Fruit fly (Drosophila melanogaster) whole organism, embryonic: Measurements from ENCODE around the gene CG14440.
A peak's percentile ranks its signal among the peaks of the same experiment; 100 is the strongest.

Experiments used
- Abd-B ChIP-seq: fragments of 200-800 bp; sonication (Bioruptor generic); optimal IDR thresholded peaks from 2 replicates; lab custom pipeline; 2018; ENCODE audit warnings: missing biosample characterization, mild to moderate bottlenecking, missing genetic modification characterization, moderate library complexity
- CG11085 ChIP-seq: fragments of 200-800 bp; sonication (Bioruptor generic); IDR thresholded peaks from 2 replicates; pipeline ENCODE4 v1.3.6; 2022; ENCODE audit warnings: missing biosample characterization, missing genetic modification characterization
- CG12104 ChIP-seq: fragments of 200-800 bp; sonication (Bioruptor generic); optimal IDR thresholded peaks from 3 replicates; lab custom pipeline; 2016; ENCODE audit warnings: missing biosample characterization, missing genetic modification characterization
- CG12236 ChIP-seq: fragments of 200-800 bp; sonication (Bioruptor generic); optimal IDR thresholded peaks from 2 replicates; lab custom pipeline; 2016; ENCODE audit warnings: missing biosample characterization, missing genetic modification characterization
- CG1233 ChIP-seq: fragments of 200-800 bp; sonication (Bioruptor generic); optimal IDR thresholded peaks from 4 replicates; lab custom pipeline; 2018; ENCODE audit warnings: missing biosample characterization, mild to moderate bottlenecking, missing genetic modification characterization
- CG12942 ChIP-seq: fragments of 200-800 bp; sonication (Bioruptor generic); optimal IDR thresholded peaks from 3 replicates; lab custom pipeline; 2016; ENCODE audit warnings: missing biosample characterization, missing genetic modification characterization
- CG13287 ChIP-seq: fragments of 200-800 bp; sonication (Bioruptor generic); IDR thresholded peaks from 2 replicates; pipeline ENCODE4 v1.3.6; 2022; ENCODE audit warnings: missing biosample characterization, missing genetic modification characterization; ENCODE audit not compliant: partially characterized antibody
- CG14710 ChIP-seq: fragments of 200-800 bp; sonication (Bioruptor generic); optimal IDR thresholded peaks from 3 replicates; lab custom pipeline; 2019; ENCODE audit warnings: missing biosample characterization, mild to moderate bottlenecking, missing genetic modification characterization, moderate library complexity
- CG1647 ChIP-seq: fragments of 200-800 bp; sonication (Bioruptor generic); optimal IDR thresholded peaks from 3 replicates; lab custom pipeline; 2016; ENCODE audit warnings: missing biosample characterization, missing genetic modification characterization
- CG16815 ChIP-seq: fragments of 200-800 bp; sonication (Bioruptor generic); optimal IDR thresholded peaks from 3 replicates; lab custom pipeline; 2017; ENCODE audit warnings: missing biosample characterization, mild to moderate bottlenecking, missing genetic modification characterization
- CG17802 ChIP-seq: fragments of 200-800 bp; sonication (Bioruptor generic); optimal IDR thresholded peaks from 2 replicates; lab custom pipeline; 2018; ENCODE audit warnings: missing biosample characterization, mild to moderate bottlenecking, missing genetic modification characterization, moderate library complexity
- CG2875 ChIP-seq: fragments of 200-800 bp; sonication (Bioruptor generic); optimal IDR thresholded peaks from 2 replicates; lab custom pipeline; 2017; ENCODE audit warnings: missing biosample characterization, mild to moderate bottlenecking, missing genetic modification characterization, missing genetic modification reagents
- CG3065 ChIP-seq: fragments of 200-800 bp; sonication (Bioruptor generic); optimal IDR thresholded peaks from 2 replicates; lab custom pipeline; 2016; ENCODE audit warnings: missing biosample characterization, missing genetic modification characterization
- CG32767 ChIP-seq: fragments of 200-800 bp; sonication (Bioruptor generic); IDR thresholded peaks from 2 replicates; pipeline ENCODE4 v1.3.6; 2022; ENCODE audit warnings: missing biosample characterization, missing genetic modification characterization
- CG3995 ChIP-seq: fragments of 200-800 bp; sonication (Bioruptor generic); optimal IDR thresholded peaks from 3 replicates; lab custom pipeline; 2016; ENCODE audit warnings: missing biosample characterization, missing genetic modification characterization
- CG4328 ChIP-seq: fragments of 200-800 bp; sonication (Bioruptor generic); optimal IDR thresholded peaks from 3 replicates; lab custom pipeline; 2017; ENCODE audit warnings: missing biosample characterization, missing genetic modification reagents, missing genetic modification characterization
- CG4360 ChIP-seq: fragments of 200-800 bp; sonication (Bioruptor generic); IDR thresholded peaks from 2 replicates; pipeline ENCODE4 v1.3.6; 2022; ENCODE audit warnings: missing biosample characterization, missing genetic modification characterization
- CG4617 ChIP-seq: fragments of 200-800 bp; sonication (Bioruptor generic); optimal IDR thresholded peaks from 3 replicates; lab custom pipeline; 2016; ENCODE audit warnings: missing biosample characterization, missing genetic modification characterization, borderline replicate concordance
- CG4707 ChIP-seq: fragments of 200-800 bp; sonication (Bioruptor generic); optimal IDR thresholded peaks from 2 replicates; lab custom pipeline; 2018; ENCODE audit warnings: missing biosample characterization, mild to moderate bottlenecking, missing genetic modification characterization, moderate library complexity
- CG5953 ChIP-seq: fragments of 200-800 bp; sonication (Bioruptor generic); IDR thresholded peaks from 2 replicates; pipeline ENCODE4 v1.3.6; 2022; ENCODE audit warnings: missing biosample characterization, missing genetic modification characterization
- CG6813 ChIP-seq: fragments of 200-800 bp; sonication (Bioruptor generic); optimal IDR thresholded peaks from 2 replicates; lab custom pipeline; 2017; ENCODE audit warnings: missing biosample characterization, missing genetic modification characterization, mild to moderate bottlenecking, moderate library complexity, missing genetic modification reagents
- CG7745 ChIP-seq: fragments of 200-800 bp; sonication (Bioruptor generic); optimal IDR thresholded peaks from 2 replicates; lab custom pipeline; 2018; ENCODE audit warnings: missing biosample characterization, mild to moderate bottlenecking, missing genetic modification characterization, moderate library complexity
- CG7963 ChIP-seq: fragments of 200-800 bp; sonication (Bioruptor generic); IDR thresholded peaks from 3 replicates; pipeline ENCODE4 v1.3.6; 2022; ENCODE audit warnings: missing biosample characterization, missing genetic modification characterization; ENCODE audit not compliant: partially characterized antibody
- CG8281 ChIP-seq: fragments of 200-800 bp; sonication (Bioruptor generic); optimal IDR thresholded peaks from 2 replicates; lab custom pipeline; 2018; ENCODE audit warnings: missing biosample characterization, mild to moderate bottlenecking, missing genetic modification characterization, moderate library complexity
- CG8944 ChIP-seq: fragments of 200-800 bp; sonication (Bioruptor generic); optimal IDR thresholded peaks from 3 replicates; lab custom pipeline; 2016; ENCODE audit warnings: missing biosample characterization, missing genetic modification characterization
- CG9215 ChIP-seq: fragments of 200-800 bp; sonication (Bioruptor generic); IDR thresholded peaks from 2 replicates; pipeline ENCODE4 v1.3.6; 2022; ENCODE audit warnings: missing biosample characterization, missing genetic modification characterization
- CTCF ChIP-seq: fragments of 200-800 bp; sonication (Bioruptor generic); optimal IDR thresholded peaks from 2 replicates; lab custom pipeline; 2017; ENCODE audit warnings: missing biosample characterization, mild to moderate bottlenecking, missing genetic modification characterization, moderate library complexity
- Doc3 ChIP-seq: fragments of 200-800 bp; sonication (Bioruptor generic); IDR thresholded peaks from 3 replicates; pipeline ENCODE4 v1.3.6; 2022; ENCODE audit warnings: missing biosample characterization, missing genetic modification characterization; ENCODE audit not compliant: partially characterized antibody
- Elba2 ChIP-seq: fragments of 200-800 bp; sonication (Bioruptor generic); optimal IDR thresholded peaks from 3 replicates; lab custom pipeline; 2016; ENCODE audit warnings: missing biosample characterization, missing genetic modification characterization
- HLH4C ChIP-seq: fragments of 200-800 bp; sonication (Bioruptor generic); IDR thresholded peaks from 3 replicates; pipeline ENCODE4 v1.3.6; 2022; ENCODE audit warnings: missing biosample characterization, missing genetic modification characterization; ENCODE audit not compliant: partially characterized antibody
- Hmx ChIP-seq: fragments of 200-800 bp; sonication (Bioruptor generic); optimal IDR thresholded peaks from 2 replicates; lab custom pipeline; 2016; ENCODE audit warnings: missing biosample characterization, missing genetic modification characterization
- Lim3 ChIP-seq: fragments of 200-800 bp; sonication (Bioruptor generic); IDR thresholded peaks from 2 replicates; pipeline ENCODE4 v1.3.6; 2022; ENCODE audit warnings: missing biosample characterization, missing genetic modification characterization
- NfI ChIP-seq: fragments of 200-800 bp; sonication (Bioruptor generic); optimal IDR thresholded peaks from 3 replicates; lab custom pipeline; 2018; ENCODE audit warnings: missing biosample characterization, mild to moderate bottlenecking, missing genetic modification characterization, moderate library complexity
- Six4 ChIP-seq: fragments of 200-800 bp; sonication (Bioruptor generic); optimal IDR thresholded peaks from 2 replicates; lab custom pipeline; 2016; ENCODE audit warnings: missing biosample characterization, missing genetic modification characterization
- Sry-δ ChIP-seq: fragments of 200-800 bp; sonication (Bioruptor generic); optimal IDR thresholded peaks from 2 replicates; lab custom pipeline; 2016; ENCODE audit warnings: missing biosample characterization, missing genetic modification characterization
- Stat92E ChIP-seq, 3 experiments: fragments of >200 bp in 2 of 3; fragments of 200-800 bp in 1 of 3; sonication (Bioruptor generic) in 1 of 3; optimal IDR thresholded peaks; 2 replicates each; lab custom pipeline; 2017 to 2019; ENCODE audit warnings: missing biosample characterization in 3 of 3, missing genetic modification characterization in 3 of 3, mild to moderate bottlenecking in 1 of 3, moderate library complexity in 1 of 3
- TFAM ChIP-seq: fragments of 200-800 bp; sonication (Bioruptor generic); optimal IDR thresholded peaks from 2 replicates; lab custom pipeline; 2017; ENCODE audit warnings: missing biosample characterization, missing genetic modification characterization, inconsistent platforms
- croc ChIP-seq: fragments of 200-800 bp; sonication (Bioruptor generic); conservative IDR thresholded peaks from 3 replicates; pipeline ENCODE4 v1.3.6; 2022; ENCODE audit warnings: missing biosample characterization, missing genetic modification characterization
- dimm ChIP-seq: fragments of 200-800 bp; sonication (Bioruptor generic); IDR thresholded peaks from 2 replicates; pipeline ENCODE4 v1.3.6; 2022; ENCODE audit warnings: missing biosample characterization, missing genetic modification characterization
- disco-r ChIP-seq: fragments of 200-800 bp; sonication (Bioruptor generic); optimal IDR thresholded peaks from 2 replicates; lab custom pipeline; 2016; ENCODE audit warnings: missing biosample characterization, missing genetic modification characterization
- gem ChIP-seq: fragments of 200-800 bp; sonication (Bioruptor generic); optimal IDR thresholded peaks from 2 replicates; lab custom pipeline; 2019; ENCODE audit warnings: missing biosample characterization, mild to moderate bottlenecking, missing genetic modification characterization, moderate library complexity
- jigr1 ChIP-seq: fragments of 200-800 bp; sonication (Bioruptor generic); IDR thresholded peaks from 3 replicates; pipeline ENCODE4 v1.3.6; 2022; ENCODE audit warnings: missing biosample characterization, missing genetic modification characterization
- maf-S ChIP-seq: fragments of 200-800 bp; sonication (Bioruptor generic); optimal IDR thresholded peaks from 2 replicates; lab custom pipeline; 2016; ENCODE audit warnings: missing biosample characterization, missing genetic modification characterization
- nerfin-1 ChIP-seq: fragments of 200-800 bp; sonication (Bioruptor generic); optimal IDR thresholded peaks from 3 replicates; lab custom pipeline; 2019; ENCODE audit warnings: missing biosample characterization, mild to moderate bottlenecking, missing genetic modification characterization, moderate library complexity
- odd ChIP-seq: fragments of 200-800 bp; sonication (Bioruptor generic); optimal IDR thresholded peaks from 2 replicates; lab custom pipeline; 2017; ENCODE audit warnings: missing biosample characterization, mild to moderate bottlenecking, missing genetic modification characterization
- prd ChIP-seq, 3 experiments: fragments of >200 bp in 2 of 3; fragments of 200-800 bp in 1 of 3; sonication (Bioruptor generic) in 1 of 3; optimal IDR thresholded peaks in 2 of 3; IDR thresholded peaks in 1 of 3; 2 replicates in 2 of 3; 3 replicates in 1 of 3; pipeline versions ENCODE4 v1.3.6 to Lab custom; 2017 to 2022; ENCODE audit warnings: missing biosample characterization in 1 of 3, missing genetic modification characterization in 1 of 3
- row ChIP-seq: fragments of 200-800 bp; sonication (Bioruptor generic); IDR thresholded peaks from 3 replicates; pipeline ENCODE4 v1.3.6; 2022; ENCODE audit warnings: missing biosample characterization, missing genetic modification characterization
- seq ChIP-seq: fragments of 200-800 bp; sonication (Bioruptor generic); IDR thresholded peaks from 2 replicates; pipeline ENCODE4 v1.3.6; 2022; ENCODE audit warnings: missing biosample characterization, missing genetic modification characterization
- sim ChIP-seq: fragments of 200-800 bp; sonication (Bioruptor generic); IDR thresholded peaks from 2 replicates; pipeline ENCODE4 v1.3.6; 2022; ENCODE audit warnings: missing biosample characterization, missing genetic modification characterization
- toy ChIP-seq: fragments of 200-800 bp; sonication (Bioruptor generic); IDR thresholded peaks from 2 replicates; pipeline ENCODE4 v1.3.6; 2022; ENCODE audit warnings: missing biosample characterization, missing genetic modification characterization

CG14440 gene

DNA sequence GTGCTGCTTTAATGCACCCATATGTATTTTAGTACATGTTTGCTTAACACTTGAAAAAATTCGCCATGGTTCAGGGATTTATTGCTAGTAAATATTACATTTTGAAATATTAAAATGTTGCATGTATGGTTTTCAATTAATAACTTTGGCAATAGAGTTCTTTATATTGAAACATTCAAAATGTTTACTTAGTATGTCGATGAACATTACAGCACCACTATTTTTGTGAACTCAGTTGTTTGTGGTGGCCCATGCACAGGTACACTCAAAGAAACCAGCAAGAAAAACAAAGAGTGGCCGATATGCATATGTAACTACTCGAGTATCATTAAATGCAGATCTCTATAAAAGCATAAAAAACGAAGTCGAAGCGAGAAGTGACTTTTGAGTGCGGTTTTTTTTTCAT, 3.7 kb upstream of the CG14440 start (continued):
- no peak for TF ChIP-seq Elba2 (GFP tag; lab: Kevin White, UChicago)
- TF ChIP-seq croc (GFP tag; lab: Robert Waterston, UW): peak; percentile 60; the same call in 1 of the 3 replicates
- no peak for TF ChIP-seq Doc3
- peak; percentile 41 for TF ChIP-seq TFAM (GFP tag; lab: Kevin White, UChicago)
- TF ChIP-seq Hmx: no peak
- TF ChIP-seq CG12104 (GFP tag; lab: Kevin White, UChicago): peak; percentile 12
- no peak for TF ChIP-seq CG11085 (GFP tag; lab: Robert Waterston, UW)
- peak; percentile 30; the same call in 1 of the 2 replicates for TF ChIP-seq CG4360 (GFP tag; lab: Robert Waterston, UW)
- peak; percentile 82 for TF ChIP-seq gem
- peak; percentile 68 for TF ChIP-seq CG14710
- peak; percentile 1 for TF ChIP-seq CG1647 (GFP tag; lab: Kevin White, UChicago)
- peak; percentile 44 for TF ChIP-seq CG12942
- peak; percentile 44 for TF ChIP-seq CG6813
- TF ChIP-seq Sry-δ (GFP tag; lab: Kevin White, UChicago): no peak
- TF ChIP-seq CG12236 (GFP tag; lab: Kevin White, UChicago): peak; percentile 44
- peak; percentile 70; the same call in 1 of the 2 replicates for TF ChIP-seq CG32767 (GFP tag; lab: Robert Waterston, UW)
- TF ChIP-seq CG3065 (GFP tag; lab: Kevin White, UChicago): no peak
- peak; percentile 46 for TF ChIP-seq CG1233 (GFP tag; lab: Kevin White, UChicago)
- TF ChIP-seq Lim3: 0 out of 2 replicates have a peak, but pooled peaks have one; percentile 30
- TF ChIP-seq toy (GFP tag; lab: Robert Waterston, UW): no peak
- TF ChIP-seq sim (GFP tag; lab: Robert Waterston, UW): peak; percentile 10; the same call in 1 of the 2 replicates
- TF ChIP-seq jigr1 (GFP tag; lab: Robert Waterston, UW): peak; percentile 51; the same call in 1 of the 3 replicates
- TF ChIP-seq CG9215 (GFP tag; lab: Robert Waterston, UW): no peak
- peak; percentile 52 for TF ChIP-seq CG4707 (GFP tag; lab: Kevin White, UChicago)
- TF ChIP-seq CG3995: no peak
- peak; percentile 36 for TF ChIP-seq CG4328 (GFP tag; lab: Kevin White, UChicago)
- peak; percentile 59; the same call in 1 of the 2 replicates for TF ChIP-seq CG5953 (GFP tag; lab: Robert Waterston, UW)
- TF ChIP-seq HLH4C (GFP tag; lab: Robert Waterston, UW): no peak
- peak; percentile 29 for TF ChIP-seq CTCF (GFP tag; lab: Kevin White, UChicago)
- TF ChIP-seq CG2875 (GFP tag; lab: Kevin White, UChicago): peak; percentile 59
- TF ChIP-seq Six4 (GFP tag; lab: Kevin White, UChicago): peak; percentile 15
- TF ChIP-seq Abd-B (GFP tag; lab: Kevin White, UChicago): peak; percentile 61
- no peak for TF ChIP-seq prd (optimal IDR thresholded peaks at IDR 0.05; lab: Kevin White, UChicago)
- TF ChIP-seq prd (GFP tag; IDR thresholded peaks at IDR 0.05; lab: Robert Waterston, UW): peak; percentile 71; the same call in 2 of the 3 replicates
- TF ChIP-seq nerfin-1 (tag; lab: Kevin White, UChicago): peak; percentile 75
- no peak for TF ChIP-seq CG7963 (GFP tag; lab: Robert Waterston, UW)
- no peak for TF ChIP-seq CG4617 (GFP tag; lab: Kevin White, UChicago)
- TF ChIP-seq seq: peak; percentile 69
- TF ChIP-seq CG16815 (GFP tag; lab: Kevin White, UChicago): no peak
- no peak for TF ChIP-seq CG7745
- no peak for TF ChIP-seq disco-r (GFP tag; lab: Kevin White, UChicago)
- peak; percentile 28 for TF ChIP-seq odd (GFP tag; lab: Kevin White, UChicago)
- TF ChIP-seq dimm: peak; percentile 48; the same call in 1 of the 2 replicates
- peak; percentile 58 for TF ChIP-seq CG8944
- peak; percentile 23 for TF ChIP-seq CG17802
- peak; percentile 7 for TF ChIP-seq maf-S
- TF ChIP-seq CG13287 (GFP tag; lab: Robert Waterston, UW): no peak
- no peak for TF ChIP-seq Stat92E (GFP tag; optimal IDR thresholded peaks at IDR 0.05; lab: Kevin White, UChicago)
- peak; percentile 74 for TF ChIP-seq row (GFP tag; lab: Robert Waterston, UW)
- TF ChIP-seq NfI (GFP tag; lab: Kevin White, UChicago): peak; percentile 44
- peak; percentile 26 for TF ChIP-seq CG8281
